Fruit fly (Drosophila melanogaster): ENCODE results near the gene CG43052.

CG43052 gene

DNA sequence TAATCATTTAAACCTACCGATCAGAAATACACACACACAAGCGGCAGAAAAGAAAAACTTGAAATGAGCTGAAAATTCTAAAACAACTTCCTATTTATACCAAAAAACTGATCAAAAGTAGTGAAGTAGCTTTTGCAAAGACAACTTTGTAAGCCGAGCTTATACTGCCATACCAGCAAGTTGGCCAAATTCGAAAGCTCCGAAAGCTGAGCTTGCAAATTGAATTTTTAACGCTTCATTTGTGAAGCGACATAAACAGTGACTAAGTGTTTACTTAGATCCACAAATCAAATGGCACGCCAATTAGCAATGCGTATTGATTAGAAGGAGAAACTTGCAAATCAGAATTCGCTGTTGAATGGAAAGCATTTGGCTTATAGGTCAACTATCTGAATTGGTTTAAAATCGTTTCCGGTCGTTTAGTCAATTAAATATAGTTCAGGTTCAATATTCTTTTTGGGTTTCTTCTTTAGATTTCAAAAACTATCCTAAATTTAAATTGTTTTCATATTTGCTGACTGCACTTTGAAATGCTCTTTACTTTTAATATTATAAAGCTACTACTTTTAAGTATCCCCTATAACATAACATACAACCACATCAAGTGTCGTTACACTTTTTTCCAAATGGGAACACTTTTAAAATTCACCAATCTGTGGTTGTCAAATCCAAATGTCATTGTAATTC is at the start of gene CG43052:
Gene CG43052 (plus strand): TSS at position 637 of the 687 bp plus-strand sequence.
- peak; percentile 98 for TF ChIP-seq dsx (GFP tag; optimal IDR thresholded peaks at IDR 0.05; ENCODE audit: poor library complexity, severe bottlenecking)
- TF ChIP-seq Smox (GFP tag; optimal IDR thresholded peaks at IDR 0.05), result no peak

DNA sequence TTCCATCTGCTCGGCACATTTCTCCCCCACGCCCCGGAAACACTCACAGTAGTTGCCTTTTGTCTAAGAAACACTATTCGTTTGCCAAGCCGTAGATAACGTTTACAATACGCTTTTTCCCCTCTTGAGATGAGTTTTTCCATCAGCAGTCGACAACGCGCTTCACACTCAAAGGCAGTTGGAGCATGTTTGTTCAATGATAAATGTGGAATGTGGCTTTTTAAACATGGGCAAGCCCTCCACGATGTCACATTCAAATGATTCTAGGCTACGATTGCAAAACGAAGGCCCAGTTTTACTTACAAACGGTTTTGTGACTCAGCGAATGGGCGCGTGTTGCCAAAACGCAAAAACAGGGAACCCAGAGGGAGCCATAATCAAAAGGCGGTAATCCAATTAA is 49.4 kb upstream of the CG43052 start:
- TF ChIP-seq CG10631 (GFP tag; optimal IDR thresholded peaks at IDR 0.05) (no peak), fkh (GFP tag; optimal IDR thresholded peaks at IDR 0.05) (peak; percentile 27)

DNA sequence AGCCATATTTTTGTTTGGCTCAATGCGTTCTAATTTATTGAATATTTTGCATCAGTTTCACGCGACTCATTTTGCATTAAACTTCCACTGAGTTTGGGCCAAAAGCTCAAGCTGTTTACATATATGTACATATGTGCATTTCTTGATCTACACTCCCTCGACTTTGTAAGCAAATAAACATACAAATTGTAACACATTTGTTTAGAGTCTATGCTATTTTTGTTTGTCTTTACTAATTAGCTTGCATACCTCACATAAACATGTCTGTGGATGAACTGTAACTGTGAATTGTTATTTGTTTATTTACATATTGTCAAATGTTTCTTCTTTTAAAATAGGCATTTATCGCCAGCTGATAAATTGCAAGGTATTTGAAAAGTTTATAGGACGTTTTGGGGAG is 44.4 kb upstream of the CG43052 start:
- TF ChIP-seq CG15336 (GFP tag; IDR thresholded peaks at IDR 0.05) (no peak), lz (GFP tag; optimal IDR thresholded peaks at IDR 0.05) (no peak), fkh (GFP tag; optimal IDR thresholded peaks at IDR 0.05) (peak; percentile 12), spab (GFP tag; optimal IDR thresholded peaks at IDR 0.05) (no peak), CG6808 (GFP tag; optimal IDR thresholded peaks at IDR 0.05) (no peak), CG3032 (tag; optimal IDR thresholded peaks at IDR 0.05) (no peak), Ets21C (GFP tag; optimal IDR thresholded peaks at IDR 0.05) (no peak), Smox (GFP tag; optimal IDR thresholded peaks at IDR 0.05) (no peak)

DNA sequence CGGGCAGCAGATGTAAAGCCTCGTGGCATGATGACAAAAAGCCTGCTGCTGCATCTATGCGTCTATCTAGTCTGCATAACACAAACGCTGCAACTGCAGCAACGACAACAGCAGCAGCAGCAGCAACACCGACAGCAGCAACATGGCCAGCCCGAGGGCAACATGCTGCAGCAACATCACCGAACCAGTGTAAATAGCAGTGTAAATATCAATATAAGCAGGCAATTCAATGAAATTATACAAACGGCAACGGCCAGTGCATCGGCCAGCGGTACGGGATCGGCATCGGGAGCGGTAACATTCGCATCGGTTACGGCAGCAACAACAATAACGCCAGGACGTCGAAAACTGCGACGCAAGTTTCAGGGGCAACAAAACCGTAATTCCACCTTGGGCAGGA is 43.6 kb upstream of the CG43052 start:
- TF ChIP-seq Met (GFP tag; optimal IDR thresholded peaks at IDR 0.05) (no peak), fkh (GFP tag; optimal IDR thresholded peaks at IDR 0.05) (peak; percentile 20), dac (GFP tag; optimal IDR thresholded peaks at IDR 0.05) (no peak), OdsH (GFP tag; optimal IDR thresholded peaks at IDR 0.05) (no peak), acj6 (GFP tag; optimal IDR thresholded peaks at IDR 0.05) (no peak), Smox (GFP tag; optimal IDR thresholded peaks at IDR 0.05) (no peak), Lpt (GFP tag; optimal IDR thresholded peaks at IDR 0.05) (no peak), pdm3 (GFP tag; optimal IDR thresholded peaks at IDR 0.05) (no peak), CG3919 (GFP tag; optimal IDR thresholded peaks at IDR 0.05) (peak; percentile 5)

DNA sequence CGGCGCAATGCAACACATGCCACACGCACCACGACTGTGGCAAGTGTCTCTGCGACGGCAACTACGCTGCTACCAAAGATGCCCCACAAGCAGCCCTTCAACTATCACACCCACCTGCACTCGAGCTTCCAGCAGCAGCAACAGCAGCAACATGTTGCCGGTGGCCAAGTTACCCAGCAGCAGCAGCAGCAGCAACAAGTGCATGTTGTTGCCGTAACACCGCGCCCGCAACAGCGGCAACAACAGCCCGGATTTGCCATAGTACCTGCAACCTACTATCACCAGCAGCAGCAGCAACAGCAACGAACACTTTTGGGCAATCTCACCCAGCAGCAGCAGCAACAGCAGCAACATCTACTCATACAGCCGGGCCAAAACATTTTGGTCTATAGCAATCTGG is 43.2 kb upstream of the CG43052 start:
- TF ChIP-seq fkh (GFP tag; optimal IDR thresholded peaks at IDR 0.05) (no peak), Ets96B (tag; optimal IDR thresholded peaks at IDR 0.05) (no peak), fd85E (GFP tag; optimal IDR thresholded peaks at IDR 0.05) (no peak), Sox15 (GFP tag; optimal IDR thresholded peaks at IDR 0.05) (no peak), CG6808 (GFP tag; optimal IDR thresholded peaks at IDR 0.05) (no peak), lz (GFP tag; optimal IDR thresholded peaks at IDR 0.05) (no peak), spab (GFP tag; optimal IDR thresholded peaks at IDR 0.05) (no peak), Met (GFP tag; optimal IDR thresholded peaks at IDR 0.05) (no peak), CG11294 (GFP tag; IDR thresholded peaks at IDR 0.05) (no peak), CG15336 (GFP tag; IDR thresholded peaks at IDR 0.05) (no peak)

DNA sequence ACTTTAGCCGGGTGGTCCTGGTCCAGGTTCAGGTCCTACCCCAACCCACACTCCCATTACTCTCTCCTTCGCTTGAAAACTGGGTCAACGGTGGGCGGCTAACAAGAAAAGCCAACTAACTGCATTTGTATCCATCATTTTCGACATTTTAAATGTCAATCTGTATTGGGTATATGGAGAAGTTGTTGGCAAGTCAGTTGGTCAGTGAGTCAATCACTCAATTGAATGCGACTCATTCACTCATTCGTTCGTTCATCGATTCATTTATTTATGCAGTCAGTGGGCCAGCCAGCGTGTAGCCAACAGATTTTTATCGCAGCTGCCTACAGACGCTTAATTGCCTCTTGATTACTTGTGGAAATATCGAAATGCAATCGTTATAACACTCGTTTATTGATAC is 35.2 kb upstream of the CG43052 start:
- TF ChIP-seq CG34406 (GFP tag; optimal IDR thresholded peaks at IDR 0.05) (no peak), Ets21C (GFP tag; optimal IDR thresholded peaks at IDR 0.05) (no peak), dsx (GFP tag; optimal IDR thresholded peaks at IDR 0.05; ENCODE audit: poor library complexity, severe bottlenecking) (no peak), fd85E (GFP tag; optimal IDR thresholded peaks at IDR 0.05) (no peak), CG15336 (GFP tag; IDR thresholded peaks at IDR 0.05) (no peak)

DNA sequence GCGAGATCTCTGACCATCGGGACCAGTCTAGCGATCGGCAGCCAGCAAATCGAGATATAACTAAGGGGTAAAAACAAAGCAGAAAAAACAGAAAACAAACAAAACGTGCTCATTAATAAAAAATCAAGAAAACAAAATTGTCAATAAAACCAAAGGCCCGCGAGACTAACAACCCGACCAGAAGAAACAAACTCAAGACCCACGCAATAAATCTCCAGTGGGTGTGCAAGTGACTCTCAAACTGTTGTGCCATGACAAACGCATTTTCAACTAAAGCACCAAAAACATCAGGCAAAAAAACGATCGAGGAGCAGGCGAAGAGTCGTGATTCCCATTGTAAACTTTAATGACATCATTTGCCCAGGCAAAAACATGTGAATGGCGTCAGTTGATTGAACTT is 33.9 kb upstream of the CG43052 start:
- TF ChIP-seq CG6276 (GFP tag; optimal IDR thresholded peaks at IDR 0.05) (no peak), Hr4 (GFP tag; optimal IDR thresholded peaks at IDR 0.05) (no peak), net (GFP tag; optimal IDR thresholded peaks at IDR 0.05) (no peak), CG4318 (GFP tag; optimal IDR thresholded peaks at IDR 0.05) (no peak), CG15336 (GFP tag; IDR thresholded peaks at IDR 0.05) (no peak), CG8319 (GFP tag; optimal IDR thresholded peaks at IDR 0.05) (no peak), Smox (GFP tag; optimal IDR thresholded peaks at IDR 0.05) (no peak), CG7368 (GFP tag; optimal IDR thresholded peaks at IDR 0.05) (no peak), CG11294 (GFP tag; IDR thresholded peaks at IDR 0.05) (no peak), ss (GFP tag; optimal IDR thresholded peaks at IDR 0.05) (no peak), CG1621 (tag; optimal IDR thresholded peaks at IDR 0.05) (no peak), CG6808 (GFP tag; optimal IDR thresholded peaks at IDR 0.05) (no peak), pdm3 (GFP tag; optimal IDR thresholded peaks at IDR 0.05) (no peak)
